Fruit fly (Drosophila melanogaster) whole organism, embryonic: ENCODE data around the gene CG45081.

Experiments used
- B-H1 ChIP-seq: fragments of 200-800 bp; sonication (Bioruptor generic); IDR thresholded peaks from 3 replicates; pipeline ENCODE4 v1.3.6; 2022; ENCODE audit warnings: missing biosample characterization, missing genetic modification characterization
- Bteb2 ChIP-seq: fragments of 200-800 bp; sonication (Bioruptor generic); optimal IDR thresholded peaks from 2 replicates; lab custom pipeline; 2016; ENCODE audit warnings: missing biosample characterization, missing genetic modification characterization
- CG10274 ChIP-seq: fragments of 200-800 bp; sonication (Bioruptor generic); optimal IDR thresholded peaks from 3 replicates; lab custom pipeline; 2017; ENCODE audit warnings: missing biosample characterization, mild to moderate bottlenecking, missing genetic modification characterization
- CG10431 ChIP-seq: fragments of 200-800 bp; sonication (Bioruptor generic); optimal IDR thresholded peaks from 3 replicates; lab custom pipeline; 2018; ENCODE audit warnings: missing biosample characterization, mild to moderate bottlenecking, missing genetic modification characterization
- CG10654 ChIP-seq: fragments of 200-800 bp; sonication (Bioruptor generic); optimal IDR thresholded peaks from 2 replicates; lab custom pipeline; 2016; ENCODE audit warnings: missing biosample characterization, missing genetic modification characterization
- CG11085 ChIP-seq: fragments of 200-800 bp; sonication (Bioruptor generic); IDR thresholded peaks from 2 replicates; pipeline ENCODE4 v1.3.6; 2022; ENCODE audit warnings: missing biosample characterization, missing genetic modification characterization
- CG11247 ChIP-seq: fragments of 200-800 bp; sonication (Bioruptor generic); IDR thresholded peaks from 2 replicates; pipeline ENCODE4 v1.3.6; 2022; ENCODE audit warnings: missing biosample characterization, missing genetic modification characterization
- CG1233 ChIP-seq: fragments of 200-800 bp; sonication (Bioruptor generic); optimal IDR thresholded peaks from 4 replicates; lab custom pipeline; 2018; ENCODE audit warnings: missing biosample characterization, mild to moderate bottlenecking, missing genetic modification characterization
- CG13775 ChIP-seq: fragments of 200-800 bp; sonication (Bioruptor generic); optimal IDR thresholded peaks from 3 replicates; lab custom pipeline; 2017; ENCODE audit warnings: missing biosample characterization, mild to moderate bottlenecking, missing genetic modification characterization
- CG14050 ChIP-seq: fragments of 200-800 bp; sonication (Bioruptor generic); IDR thresholded peaks from 3 replicates; pipeline ENCODE4 v1.3.6; 2022; ENCODE audit warnings: missing biosample characterization, missing genetic modification characterization
- CG16815 ChIP-seq: fragments of 200-800 bp; sonication (Bioruptor generic); optimal IDR thresholded peaks from 3 replicates; lab custom pipeline; 2017; ENCODE audit warnings: missing biosample characterization, mild to moderate bottlenecking, missing genetic modification characterization
- CG18764 ChIP-seq: fragments of 200-800 bp; sonication (Bioruptor generic); optimal IDR thresholded peaks from 3 replicates; lab custom pipeline; 2016; ENCODE audit warnings: missing biosample characterization, missing genetic modification characterization
- CG2129 ChIP-seq: fragments of 200-800 bp; sonication (Bioruptor generic); IDR thresholded peaks from 2 replicates; pipeline ENCODE4 v1.3.6; 2022; ENCODE audit warnings: missing biosample characterization, missing genetic modification characterization; ENCODE audit not compliant: partially characterized antibody
- CG32772 ChIP-seq: fragments of 200-800 bp; sonication (Bioruptor generic); IDR thresholded peaks from 2 replicates; pipeline ENCODE4 v1.3.6; 2022; ENCODE audit warnings: missing biosample characterization, missing genetic modification characterization
- CG34224 ChIP-seq: fragments of 200-800 bp; sonication (Bioruptor generic); IDR thresholded peaks from 3 replicates; pipeline ENCODE4 v1.3.6; 2022; ENCODE audit warnings: missing biosample characterization, missing genetic modification characterization; ENCODE audit not compliant: partially characterized antibody
- CG3847 ChIP-seq: fragments of 200-800 bp; sonication (Bioruptor generic); IDR thresholded peaks from 2 replicates; pipeline ENCODE4 v1.3.6; 2022; ENCODE audit warnings: missing biosample characterization, missing genetic modification characterization
- CG8281 ChIP-seq: fragments of 200-800 bp; sonication (Bioruptor generic); optimal IDR thresholded peaks from 2 replicates; lab custom pipeline; 2018; ENCODE audit warnings: missing biosample characterization, mild to moderate bottlenecking, missing genetic modification characterization, moderate library complexity
- CG8765 ChIP-seq: fragments of 200-800 bp; sonication (Bioruptor generic); IDR thresholded peaks from 2 replicates; pipeline ENCODE4 v1.3.6; 2022; ENCODE audit warnings: missing biosample characterization, missing genetic modification characterization
- CG9437 ChIP-seq: fragments of 200-800 bp; sonication (Bioruptor generic); optimal IDR thresholded peaks from 2 replicates; lab custom pipeline; 2018; ENCODE audit warnings: missing biosample characterization, mild to moderate bottlenecking, missing genetic modification characterization
- CHES-1-like ChIP-seq: fragments of 200-800 bp; sonication (Bioruptor generic); optimal IDR thresholded peaks from 2 replicates; lab custom pipeline; 2016; ENCODE audit warnings: missing biosample characterization, missing genetic modification characterization
- Chrac-16 ChIP-seq: fragments of 200-800 bp; sonication (Bioruptor generic); optimal IDR thresholded peaks from 3 replicates; lab custom pipeline; 2016; ENCODE audit warnings: missing biosample characterization, missing genetic modification characterization
- CkIIα-i1 ChIP-seq: fragments of 200-800 bp; sonication (Bioruptor generic); IDR thresholded peaks from 2 replicates; pipeline ENCODE4 v1.3.6; 2022; ENCODE audit warnings: missing biosample characterization, missing genetic modification characterization
- Dp ChIP-seq: fragments of 200-800 bp; sonication (Bioruptor generic); optimal IDR thresholded peaks from 2 replicates; lab custom pipeline; 2018; ENCODE audit warnings: missing biosample characterization, mild to moderate bottlenecking, missing genetic modification characterization, moderate library complexity
- Ets97D ChIP-seq: fragments of 200-800 bp; sonication (Bioruptor generic); optimal IDR thresholded peaks from 3 replicates; lab custom pipeline; 2016; ENCODE audit warnings: missing biosample characterization, missing genetic modification characterization
- Fer1 ChIP-seq: fragments of 200-800 bp; sonication (Bioruptor generic); optimal IDR thresholded peaks from 2 replicates; lab custom pipeline; 2017; ENCODE audit warnings: missing biosample characterization, mild to moderate bottlenecking, missing genetic modification characterization
- HLHmδ ChIP-seq: fragments of 200-800 bp; sonication (Bioruptor generic); optimal IDR thresholded peaks from 2 replicates; lab custom pipeline; 2018; ENCODE audit warnings: missing biosample characterization, mild to moderate bottlenecking, missing genetic modification characterization, moderate library complexity
- Hmr ChIP-seq: fragments of 200-800 bp; sonication (Bioruptor generic); optimal IDR thresholded peaks from 3 replicates; lab custom pipeline; 2017; ENCODE audit warnings: mild to moderate bottlenecking, missing biosample characterization, missing genetic modification reagents, missing genetic modification characterization
- Hmx ChIP-seq: fragments of 200-800 bp; sonication (Bioruptor generic); optimal IDR thresholded peaks from 2 replicates; lab custom pipeline; 2016; ENCODE audit warnings: missing biosample characterization, missing genetic modification characterization
- Max ChIP-seq: fragments of 200-800 bp; sonication (Bioruptor generic); optimal IDR thresholded peaks from 2 replicates; lab custom pipeline; 2016; ENCODE audit warnings: missing biosample characterization, mild to moderate bottlenecking, missing genetic modification characterization
- Med ChIP-seq: fragments of 200-800 bp; sonication (Bioruptor generic); peaks from one replicate; lab custom pipeline; 2016; ENCODE audit warnings: missing biosample characterization, missing genetic modification characterization, mild to moderate bottlenecking, inconsistent platforms, moderate library complexity
- Oaz ChIP-seq: fragments of 200-800 bp; sonication (Bioruptor generic); IDR thresholded peaks from 2 replicates; pipeline ENCODE4 v1.3.6; 2022; ENCODE audit warnings: missing biosample characterization, missing genetic modification characterization
- Usf ChIP-seq: fragments of 200-800 bp; sonication (Bioruptor generic); optimal IDR thresholded peaks from 2 replicates; lab custom pipeline; 2017; ENCODE audit warnings: missing genotype, missing biosample characterization, missing genetic modification characterization
- amos ChIP-seq: fragments of 200-800 bp; sonication (Bioruptor generic); IDR thresholded peaks from 2 replicates; pipeline ENCODE4 v1.3.6; 2022; ENCODE audit warnings: missing biosample characterization, missing genetic modification characterization; ENCODE audit not compliant: partially characterized antibody
- bsh ChIP-seq, 2 experiments: fragments of 200-800 bp; sonication (Bioruptor generic); optimal IDR thresholded peaks; 2 replicates each; lab custom pipeline; 2017 to 2018; ENCODE audit warnings: mild to moderate bottlenecking in 2 of 2, missing biosample characterization in 2 of 2, missing genetic modification characterization in 2 of 2, moderate library complexity in 1 of 2
- dati ChIP-seq: fragments of 200-800 bp; sonication (Bioruptor generic); IDR thresholded peaks from 2 replicates; pipeline ENCODE4 v1.3.6; 2022; ENCODE audit warnings: missing biosample characterization, missing genetic modification characterization
- dimm ChIP-seq: fragments of 200-800 bp; sonication (Bioruptor generic); IDR thresholded peaks from 2 replicates; pipeline ENCODE4 v1.3.6; 2022; ENCODE audit warnings: missing biosample characterization, missing genetic modification characterization
- exex ChIP-seq: fragments of 200-800 bp; sonication (Bioruptor generic); optimal IDR thresholded peaks from 4 replicates; lab custom pipeline; 2018; ENCODE audit warnings: missing biosample characterization, mild to moderate bottlenecking, missing genetic modification characterization, moderate library complexity
- fd64A ChIP-seq: fragments of 200-800 bp; sonication (Bioruptor generic); optimal IDR thresholded peaks from 3 replicates; lab custom pipeline; 2018; ENCODE audit warnings: missing biosample characterization, mild to moderate bottlenecking, missing genetic modification characterization
- fd96Cb ChIP-seq: fragments of 200-800 bp; sonication (Bioruptor generic); optimal IDR thresholded peaks from 2 replicates; lab custom pipeline; 2018; ENCODE audit warnings: missing biosample characterization, mild to moderate bottlenecking, missing genetic modification characterization, moderate library complexity
- gt ChIP-seq: fragments of 200-800 bp; sonication (Bioruptor generic); IDR thresholded peaks from 2 replicates; pipeline ENCODE4 v1.3.6; 2022; ENCODE audit warnings: missing biosample characterization, missing genetic modification characterization
- insv ChIP-seq, 2 experiments: fragments of 200-800 bp; sonication (Bioruptor generic); optimal IDR thresholded peaks; 3 replicates each; lab custom pipeline; 2016 to 2018; ENCODE audit warnings: missing biosample characterization in 2 of 2, missing genetic modification characterization in 2 of 2
- knrl ChIP-seq: fragments of 200-800 bp; sonication (Bioruptor generic); IDR thresholded peaks from 3 replicates; pipeline ENCODE4 v1.3.6; 2022; ENCODE audit warnings: missing biosample characterization, missing genetic modification characterization; ENCODE audit not compliant: partially characterized antibody
- lola ChIP-seq, 3 experiments: fragments of >200 bp in 2 of 3; fragments of 200-800 bp in 1 of 3; sonication (Bioruptor generic) in 1 of 3; optimal IDR thresholded peaks; 2 replicates each; lab custom pipeline; 2017 to 2019; ENCODE audit warnings: missing biosample characterization in 3 of 3, missing genetic modification characterization in 3 of 3, mild to moderate bottlenecking in 1 of 3, moderate library complexity in 1 of 3
- sd ChIP-seq: fragments of 200-800 bp; sonication (Bioruptor generic); optimal IDR thresholded peaks from 3 replicates; lab custom pipeline; 2018; ENCODE audit warnings: missing biosample characterization, mild to moderate bottlenecking, missing genetic modification characterization, moderate library complexity
- sima ChIP-seq: fragments of 200-800 bp; sonication (Bioruptor generic); optimal IDR thresholded peaks from 2 replicates; lab custom pipeline; 2016; ENCODE audit warnings: missing biosample characterization, missing genetic modification characterization
- slbo ChIP-seq: fragments of 200-800 bp; sonication (Bioruptor generic); IDR thresholded peaks from 2 replicates; pipeline ENCODE4 v1.3.6; 2022; ENCODE audit warnings: missing biosample characterization, missing genetic modification characterization
- so ChIP-seq: fragments of 200-800 bp; sonication (Bioruptor generic); IDR thresholded peaks from 3 replicates; pipeline ENCODE4 v1.3.6; 2022; ENCODE audit warnings: missing biosample characterization, missing genetic modification characterization
- tin ChIP-seq: fragments of 200-800 bp; sonication (Bioruptor generic); optimal IDR thresholded peaks from 3 replicates; lab custom pipeline; 2016; ENCODE audit warnings: missing biosample characterization, missing genetic modification characterization
- z ChIP-seq: fragments of 200-800 bp; sonication (Bioruptor generic); IDR thresholded peaks from 3 replicates; pipeline ENCODE4 v1.3.6; 2022; ENCODE audit warnings: missing biosample characterization, missing genetic modification characterization

Gene CG45081

dm6 chr3L:19292440-19293175 is 26.7 kb downstream of the CG45081 start, which contains the start of gene Gbs-76A (continued):
- TF ChIP-seq sd = peak; percentile 69
- peak; percentile 59 for TF ChIP-seq CG32772 (GFP tag; lab: Robert Waterston, UW)
- peak; percentile 91 for TF ChIP-seq Fer1 (GFP tag; lab: Kevin White, UChicago)
- TF ChIP-seq Oaz (GFP tag; lab: Robert Waterston, UW) = peak; percentile 42; the same call in 1 of the 2 replicates
- no peak for TF ChIP-seq gt
- TF ChIP-seq dimm (GFP tag; lab: Robert Waterston, UW) = no peak
- TF ChIP-seq sima (GFP tag; lab: Kevin White, UChicago) = no peak
- TF ChIP-seq z (GFP tag; lab: Robert Waterston, UW) = no peak
- peak; percentile 69 for TF ChIP-seq CG14050 (GFP tag; lab: Robert Waterston, UW)
- peak; percentile 33 for TF ChIP-seq Usf
- TF ChIP-seq Bteb2 = peak; percentile 0
- TF ChIP-seq CG11085 (GFP tag; lab: Robert Waterston, UW) = no peak
- TF ChIP-seq CG16815 = peak; percentile 60
- no peak for TF ChIP-seq CG8765 (GFP tag; lab: Robert Waterston, UW)
- TF ChIP-seq HLHmδ = no peak
- peak; percentile 71 for TF ChIP-seq B-H1
- TF ChIP-seq CG34224 (GFP tag; lab: Robert Waterston, UW) = peak; percentile 65; the same call in 1 of the 3 replicates
- TF ChIP-seq CG10431 = peak; percentile 78
- TF ChIP-seq CG18764 (GFP tag; lab: Kevin White, UChicago) = no peak
- peak; percentile 79 for TF ChIP-seq CG9437
- peak in 1 of 3 experiments; percentile 64 for TF ChIP-seq lola (GFP tag; optimal IDR thresholded peaks at IDR 0.05; lab: Kevin White, UChicago)
- TF ChIP-seq fd64A (GFP tag; lab: Kevin White, UChicago) = no peak
- TF ChIP-seq CG8281 (tag; lab: Kevin White, UChicago) = peak; percentile 73
- peak; percentile 72 for TF ChIP-seq Med (GFP tag; lab: Kevin White, UChicago)
- no peak for TF ChIP-seq CG10274 (GFP tag; lab: Kevin White, UChicago)
- peak; percentile 41; the same call in 1 of the 2 replicates for TF ChIP-seq CG11247
- TF ChIP-seq amos (GFP tag; lab: Robert Waterston, UW) = no peak
- TF ChIP-seq dati (GFP tag; lab: Robert Waterston, UW) = no peak
- peak; percentile 42; the same call in 1 of the 3 replicates for TF ChIP-seq knrl (GFP tag; lab: Robert Waterston, UW)
- peak; percentile 42 for TF ChIP-seq tin
- TF ChIP-seq insv (GFP tag; optimal IDR thresholded peaks at IDR 0.05; lab: Kevin White, UChicago) = peak in 1 of 2 experiments; percentile 38
- no peak for TF ChIP-seq Ets97D (GFP tag; lab: Kevin White, UChicago)
- TF ChIP-seq Dp (GFP tag; lab: Kevin White, UChicago) = no peak
- TF ChIP-seq CkIIα-i1 = no peak
- TF ChIP-seq fd96Cb (tag; lab: Kevin White, UChicago) = peak; percentile 76
- peak; percentile 76 for TF ChIP-seq CG13775 (GFP tag; lab: Kevin White, UChicago)
- peak; percentile 38 for TF ChIP-seq Max
- TF ChIP-seq CG3847 (GFP tag; lab: Robert Waterston, UW) = peak; percentile 67
- peak; percentile 1 for TF ChIP-seq CG10654
- peak; percentile 38 for TF ChIP-seq Chrac-16 (GFP tag; lab: Kevin White, UChicago)
- peak; percentile 58 to 89 for TF ChIP-seq bsh (GFP tag; optimal IDR thresholded peaks at IDR 0.05; lab: Kevin White, UChicago)
- no peak for TF ChIP-seq Hmx (GFP tag; lab: Kevin White, UChicago)
- peak; percentile 77 for TF ChIP-seq exex (tag; lab: Kevin White, UChicago)
- peak; percentile 80; the same call in 1 of the 2 replicates for TF ChIP-seq slbo
- peak; percentile 80 for TF ChIP-seq CG1233 (GFP tag; lab: Kevin White, UChicago)
- peak; percentile 90 for TF ChIP-seq Hmr
- TF ChIP-seq CG2129 (GFP tag; lab: Robert Waterston, UW) = no peak
- TF ChIP-seq CHES-1-like = no peak
- no peak; the same call in 2 of the 3 replicates for TF ChIP-seq so
